Worm (Caenorhabditis elegans) whole organism, young adult: ENCODE measurements around the gene C05A9.2.

ENCODE experiments used
- B0019.2 ChIP-seq: fragments of 200-800 bp; sonication (Bioruptor generic); conservative IDR thresholded peaks from 2 replicates; pipeline ENCODE4 v1.3.6; 2022; ENCODE audit warnings: missing genetic modification reagents, missing genetic modification characterization, missing compliant biosample characterization
- C17E4.6 ChIP-seq: fragments of 200-800 bp; sonication (Bioruptor generic); IDR thresholded peaks from 2 replicates; pipeline ENCODE4 v1.3.6; 2022; ENCODE audit warnings: missing genetic modification reagents, missing genetic modification characterization, missing compliant biosample characterization
- T26A5.8 ChIP-seq: sonication (generic microtip); optimal IDR thresholded peaks from 2 replicates; lab custom pipeline; 2016; ENCODE audit warnings: missing genetic modification characterization, missing compliant biosample characterization
- ZK185.1 ChIP-seq: sonication (generic microtip); optimal IDR thresholded peaks from 2 replicates; lab custom pipeline; 2016; ENCODE audit warnings: mild to moderate bottlenecking, missing genetic modification characterization, missing compliant biosample characterization; ENCODE audit not compliant: poor library complexity, severe bottlenecking
- ama-1 ChIP-seq, 3 experiments: fragments of 150-350 bp in 1 of 3; sonication (generic microtip) in 2 of 3; optimal IDR thresholded peaks; 2 replicates each; lab custom pipeline; 2014 to 2018; ENCODE audit warnings: missing biosample characterization in 2 of 3, missing genetic modification characterization in 2 of 3, missing genetic modification reagents in 2 of 3
- aptf-2 ChIP-seq: fragments of 200-800 bp; sonication (Bioruptor generic); conservative IDR thresholded peaks from 2 replicates; pipeline ENCODE4 v1.3.6; 2022; ENCODE audit warnings: missing genetic modification reagents, missing genetic modification characterization, missing compliant biosample characterization
- aptf-3 ChIP-seq: fragments of 200-800 bp; sonication (Bioruptor generic); IDR thresholded peaks from 2 replicates; pipeline ENCODE4 v1.3.6; 2022; ENCODE audit warnings: missing genetic modification characterization, missing compliant biosample characterization
- athp-1 ChIP-seq: sonication (generic microtip); optimal IDR thresholded peaks from 2 replicates; lab custom pipeline; 2017; ENCODE audit warnings: mild to moderate bottlenecking, missing genetic modification characterization, missing compliant biosample characterization
- attf-6 ChIP-seq: fragments of 200-800 bp; sonication (Bioruptor generic); IDR thresholded peaks from 2 replicates; pipeline ENCODE4 v1.3.6; 2022; ENCODE audit warnings: missing genetic modification reagents, missing genetic modification characterization, missing compliant biosample characterization
- bed-1 ChIP-seq: fragments of 200-800 bp; sonication (Bioruptor generic); IDR thresholded peaks from 2 replicates; pipeline ENCODE4 v1.3.6; 2022; ENCODE audit warnings: missing genetic modification reagents, missing genetic modification characterization, missing compliant biosample characterization
- bed-2 ChIP-seq: fragments of 200-800 bp; sonication (Bioruptor generic); IDR thresholded peaks from 2 replicates; pipeline ENCODE4 v1.3.6; 2022; ENCODE audit warnings: missing genetic modification reagents, missing genetic modification characterization, missing compliant biosample characterization
- cebp-1 ChIP-seq, 2 experiments: fragments of 200-800 bp in 1 of 2; sonication (Bioruptor generic) in 1 of 2; sonication (generic microtip) in 1 of 2; IDR thresholded peaks in 1 of 2; optimal IDR thresholded peaks in 1 of 2; 2 replicates each; pipeline versions ENCODE4 v1.3.6 to Lab custom; 2017 to 2022; ENCODE audit warnings: missing compliant biosample characterization in 2 of 2, missing genetic modification characterization in 2 of 2, mild to moderate bottlenecking in 1 of 2, missing genetic modification reagents in 1 of 2, moderate library complexity in 1 of 2
- hmg-20 ChIP-seq: fragments of 200-800 bp; sonication (Bioruptor generic); IDR thresholded peaks from 2 replicates; pipeline ENCODE4 v1.3.6; 2022; ENCODE audit warnings: missing genetic modification reagents, missing genetic modification characterization, missing compliant biosample characterization
- lin-40 ChIP-seq: sonication (generic microtip); optimal IDR thresholded peaks from 2 replicates; lab custom pipeline; 2016; ENCODE audit warnings: missing genetic modification characterization, mild to moderate bottlenecking, missing compliant biosample characterization, missing genotype, missing genetic modification reagents
- lir-1 ChIP-seq: fragments of 200-800 bp; sonication (Bioruptor generic); conservative IDR thresholded peaks from 2 replicates; pipeline ENCODE4 v1.3.6; 2022; ENCODE audit warnings: missing genetic modification reagents, missing genetic modification characterization, missing compliant biosample characterization
- sea-2 ChIP-seq: fragments of 200-800 bp; sonication (Bioruptor generic); IDR thresholded peaks from 2 replicates; pipeline ENCODE4 v1.3.6; 2022; ENCODE audit warnings: missing genetic modification characterization, missing compliant biosample characterization
- tlf-1 ChIP-seq: fragments of 200-800 bp; sonication (Bioruptor generic); optimal IDR thresholded peaks from 2 replicates; lab custom pipeline; 2018; ENCODE audit warnings: mild to moderate bottlenecking, missing genetic modification characterization, missing compliant biosample characterization
- ztf-22 ChIP-seq: fragments of 200-800 bp; sonication (Bioruptor generic); optimal IDR thresholded peaks from 2 replicates; lab custom pipeline; 2018; ENCODE audit warnings: mild to moderate bottlenecking, missing genetic modification characterization, moderate library complexity, missing compliant biosample characterization

C05A9.2 gene

DNA sequence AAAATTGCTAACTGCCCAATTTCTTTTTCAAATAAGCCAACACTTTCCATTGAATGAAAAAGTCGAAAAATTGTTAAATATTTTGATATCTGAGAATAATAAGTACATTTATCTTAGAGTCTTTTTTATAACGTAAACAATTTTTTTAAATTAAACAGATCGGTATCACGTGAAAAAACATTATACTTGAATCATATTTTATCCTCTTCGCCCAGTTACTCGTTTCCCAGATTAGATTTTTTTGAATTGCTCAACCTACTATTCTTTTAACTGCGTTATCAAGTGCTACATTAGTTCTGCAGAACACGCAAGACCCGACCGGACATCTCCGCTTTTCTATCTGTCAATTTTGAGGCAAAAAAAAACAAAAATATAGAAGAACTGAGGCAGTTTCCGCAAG lies 40.0 kb downstream of the C05A9.2 start, which contains the start of gene F31B12.4:
TSS of gene F31B12.4 (plus strand) at position 301 of the 400 bp plus-strand sequence.
- TF ChIP-seq tlf-1 (GFP tag; lab: Kevin White, UChicago) (no peak), aptf-3 (GFP tag; lab: Robert Waterston, UW) (no peak), bed-1 (no peak), aptf-2 (no peak), sea-2 (no peak), athp-1 (no peak), ztf-22 (GFP tag; lab: Kevin White, UChicago) (no peak), B0019.2 (GFP tag; lab: Robert Waterston, UW) (no peak), T26A5.8 (tag; lab: Kevin White, UChicago) (no peak), ZK185.1 (no peak), ama-1 (optimal IDR thresholded peaks at IDR 0.05; lab: Kevin White, UChicago) (no peak), ama-1 (GFP tag; optimal IDR thresholded peaks at IDR 0.05; lab: Kevin White, UChicago) (no peak), bed-2 (no peak), lir-1 (no peak), lin-40 (tag; lab: Kevin White, UChicago) (no peak)
- TF ChIP-seq, all 124 proteins: peak for 0

DNA sequence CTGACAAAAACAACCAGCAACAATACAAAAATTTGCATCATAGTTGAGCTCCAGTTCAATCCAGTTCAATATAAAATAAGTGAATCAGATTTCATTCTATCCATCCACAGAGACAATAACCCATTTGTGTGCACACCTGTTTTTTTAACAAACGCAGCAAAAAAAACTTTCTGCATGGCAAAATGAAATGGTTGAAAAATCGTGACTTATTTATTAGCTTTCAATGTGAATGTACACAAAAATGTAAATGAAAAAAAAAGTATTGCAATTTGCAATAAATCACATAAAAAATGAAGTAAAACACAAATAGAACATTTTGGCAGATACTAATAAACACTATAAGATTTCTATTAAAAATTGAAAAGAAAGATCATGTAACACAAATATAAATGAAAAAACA lies 49.8 kb downstream of the C05A9.2 start, which contains the start of gene T05A10.6:
TSS of gene T05A10.6 (minus strand) at position 101 of the 400 bp plus-strand sequence.
- no peak for TF ChIP-seq cebp-1 (GFP tag; IDR thresholded peaks at IDR 0.05; lab: Robert Waterston, UW)
- TF ChIP-seq cebp-1 (tag; optimal IDR thresholded peaks at IDR 0.05; lab: Kevin White, UChicago) = no peak

DNA sequence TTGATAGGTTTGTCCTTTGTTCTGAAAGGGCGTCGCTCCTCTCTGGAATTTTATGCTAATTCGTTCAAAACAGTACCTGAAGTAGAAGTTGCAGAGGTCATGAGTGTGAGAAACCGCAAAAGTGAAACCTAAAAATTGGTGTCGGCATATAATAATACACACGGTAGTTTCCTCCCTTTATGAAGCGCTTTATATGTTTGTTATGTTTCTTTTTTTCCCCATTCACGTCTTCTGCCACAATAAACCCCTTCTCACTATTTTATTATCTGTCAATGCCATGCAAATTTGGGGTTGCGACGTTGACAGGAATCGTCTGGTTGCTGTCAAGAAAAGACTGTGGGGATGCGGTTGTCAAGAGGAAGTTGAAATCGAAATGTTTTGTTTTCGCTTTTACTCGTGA lies 52.0 kb downstream of the C05A9.2 start, which contains the start of gene vap-2:
TSS of gene vap-2 (minus strand) at position 101 of the 400 bp plus-strand sequence.
- no peak for TF ChIP-seq attf-6
- no peak for TF ChIP-seq hmg-20 (GFP tag; lab: Robert Waterston, UW)
- TF ChIP-seq C17E4.6 (GFP tag; lab: Robert Waterston, UW) = no peak
